Worm (Caenorhabditis elegans) whole organism, L2 larva: ENCODE measurements around the gene nhr-92.

ENCODE experiments used
- C34F6.9 ChIP-seq: fragments of 150-350 bp; optimal IDR thresholded peaks from 2 replicates; lab custom pipeline; 2014; ENCODE audit warnings: missing biosample characterization, missing genetic modification characterization
- ama-1 ChIP-seq: fragments of 150-350 bp; optimal IDR thresholded peaks from 2 replicates; lab custom pipeline; 2018; ENCODE audit warnings: inconsistent platforms
- blmp-1 ChIP-seq: sonication (generic microtip); optimal IDR thresholded peaks from 2 replicates; lab custom pipeline; 2017; ENCODE audit warnings: missing genetic modification characterization, mild to moderate bottlenecking, missing compliant biosample characterization, antibody characterized with exemption, moderate library complexity; ENCODE audit not compliant: insufficient read depth
- ceh-82 ChIP-seq: fragments of 150-350 bp; optimal IDR thresholded peaks from 2 replicates; lab custom pipeline; 2014; ENCODE audit warnings: missing biosample characterization, missing genetic modification characterization
- elt-3 ChIP-seq: sonication (generic microtip); optimal IDR thresholded peaks from 2 replicates; lab custom pipeline; 2017; ENCODE audit warnings: missing biosample characterization, missing genetic modification characterization
- mdl-1 ChIP-seq, 2 experiments: fragments of 150-350 bp in 1 of 2; sonication (generic microtip) in 1 of 2; optimal IDR thresholded peaks; 2 replicates each; lab custom pipeline; 2017; ENCODE audit warnings: missing biosample characterization in 2 of 2, missing genetic modification characterization in 2 of 2
- nhr-11 ChIP-seq: fragments of 150-350 bp; optimal IDR thresholded peaks from 2 replicates; lab custom pipeline; 2014; ENCODE audit warnings: missing biosample characterization, missing genetic modification characterization
- nhr-25 ChIP-seq: fragments of 150-350 bp; sonication (generic microtip); optimal IDR thresholded peaks from 3 replicates; lab custom pipeline; 2014; ENCODE audit warnings: missing biosample characterization, missing genetic modification characterization
- nhr-77 ChIP-seq: fragments of 150-350 bp; optimal IDR thresholded peaks from 2 replicates; lab custom pipeline; 2014; ENCODE audit warnings: missing biosample characterization, missing genetic modification characterization
- unc-62 ChIP-seq: fragments of 150-350 bp; optimal IDR thresholded peaks from 2 replicates; lab custom pipeline; 2014; ENCODE audit warnings: missing biosample characterization, missing genetic modification reagents, missing genetic modification characterization

DNA sequence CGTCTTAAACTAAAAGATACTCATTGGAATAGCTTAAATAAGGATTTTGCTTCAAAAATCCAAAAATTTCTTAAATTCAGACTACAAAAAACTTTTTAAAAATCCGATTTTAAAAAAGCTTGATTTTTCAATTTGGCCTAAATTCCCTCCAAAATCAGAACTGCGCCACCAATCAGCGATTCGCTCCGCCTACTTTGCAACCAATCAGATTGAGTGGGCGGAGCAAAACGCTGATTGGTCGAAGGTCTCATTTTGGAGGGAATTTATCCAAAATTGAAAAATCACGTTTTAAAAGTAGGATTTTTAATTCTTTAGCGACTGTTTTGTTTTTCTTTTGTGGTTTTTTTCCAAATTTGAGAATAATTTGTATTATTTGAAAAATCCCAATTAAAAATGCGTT lies 29.5 kb downstream of the nhr-92 start:
- TF ChIP-seq blmp-1 (tag; lab: Kevin White, UChicago), result no peak
- TF ChIP-seq unc-62 (GFP tag; lab: Kevin White, UChicago), result no peak
- no peak for TF ChIP-seq nhr-25 (tag; lab: Kevin White, UChicago)
- TF ChIP-seq ceh-82 (tag; lab: Kevin White, UChicago), result no peak
- no peak for TF ChIP-seq mdl-1 (tag; optimal IDR thresholded peaks at IDR 0.05; lab: Kevin White, UChicago)
- no peak for TF ChIP-seq ama-1 (lab: Kevin White, UChicago)
- TF ChIP-seq nhr-77 (tag; lab: Kevin White, UChicago), result no peak
- no peak for TF ChIP-seq C34F6.9 (tag; lab: Kevin White, UChicago)
- no peak for TF ChIP-seq elt-3 (tag; lab: Kevin White, UChicago)
- no peak for TF ChIP-seq nhr-11 (tag; lab: Kevin White, UChicago)
